Worm (Caenorhabditis elegans): ENCODE data around the gene T08G5.1.
A peak's percentile ranks its signal among the peaks of the same experiment; 100 is the strongest.
"Not testable (repeated sequence)": the region's sequence is repeated elsewhere in the genome, so short reads cannot be mapped to it uniquely, and the experiment has no call there.

T08G5.1 gene

DNA sequence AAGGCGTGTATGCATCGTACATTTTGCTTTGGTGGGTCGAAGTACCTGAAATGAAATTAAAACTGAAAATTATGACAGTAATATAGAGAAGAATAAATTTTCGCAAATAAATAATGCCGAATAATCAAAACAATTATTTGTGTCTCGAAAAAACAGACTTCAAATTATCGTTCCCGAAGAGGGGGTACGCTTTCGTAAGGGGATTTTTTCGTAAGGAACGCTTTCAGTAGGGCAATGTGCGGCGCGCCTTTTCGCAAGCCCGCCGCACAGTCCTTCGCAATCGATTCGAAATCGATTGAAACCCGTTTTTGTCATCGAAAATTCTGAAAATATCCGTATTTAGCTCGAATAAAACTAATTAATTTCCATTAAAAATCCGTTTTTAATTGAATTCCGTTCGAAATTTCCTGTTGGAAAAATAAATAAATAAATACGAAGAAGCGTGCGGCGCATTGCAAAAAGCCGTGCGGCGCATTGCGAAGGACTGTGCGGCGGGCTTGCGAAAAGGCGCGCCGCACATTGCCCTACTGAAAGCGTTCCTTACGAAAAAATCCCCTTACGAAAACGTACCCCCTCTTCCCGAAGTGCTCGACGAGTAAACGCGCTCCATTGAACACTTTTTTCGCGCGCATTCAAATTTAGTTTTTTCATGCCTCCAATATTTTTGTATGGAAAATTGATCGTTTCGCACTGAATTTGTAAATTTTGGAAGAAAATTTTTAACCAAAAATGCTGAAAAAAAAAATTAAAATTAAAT is 19.9 kb downstream of the T08G5.1 start, which contains the start of gene vps-39 (continued):
- TF ChIP-seq ceh-91 (GFP tag; IDR thresholded peaks at IDR 0.05) (peak; percentile 97), Y56A3A.18 (GFP tag; IDR thresholded peaks at IDR 0.05) (peak; percentile 75; the same call in 1 of the 2 replicates), cebp-2 (GFP tag; IDR thresholded peaks at IDR 0.05) (peak; percentile 83; the same call in 1 of the 2 replicates), egl-44 (GFP tag; IDR thresholded peaks at IDR 0.05) (peak; percentile 92), ztf-18 (tag; optimal IDR thresholded peaks at IDR 0.05) (peak; percentile 22), ztf-25 (GFP tag; IDR thresholded peaks at IDR 0.05) (peak; percentile 91), ztf-28 (GFP tag; IDR thresholded peaks at IDR 0.05) (peak; percentile 98), mcd-1 (GFP tag; IDR thresholded peaks at IDR 0.05) (peak; percentile 100), egrh-3 (GFP tag; IDR thresholded peaks at IDR 0.05) (peak; percentile 88), nfyb-1 (GFP tag; IDR thresholded peaks at IDR 0.05) (peak; percentile 97), aptf-2 (GFP tag; conservative IDR thresholded peaks at IDR 0.05) (peak; percentile 97), ztf-26 (tag; optimal IDR thresholded peaks at IDR 0.05) (peak; percentile 25), B0019.2 (GFP tag; conservative IDR thresholded peaks at IDR 0.05) (peak; percentile 81), tbp1 (GFP tag; optimal IDR thresholded peaks at IDR 0.05) (peak; percentile 9), rcor-1 (GFP tag; IDR thresholded peaks at IDR 0.05) (peak; percentile 96), madf-3 (GFP tag; IDR thresholded peaks at IDR 0.05) (peak; percentile 80; the same call in 1 of the 2 replicates), ekl-4 (GFP tag; IDR thresholded peaks at IDR 0.05) (peak; percentile 96)

DNA sequence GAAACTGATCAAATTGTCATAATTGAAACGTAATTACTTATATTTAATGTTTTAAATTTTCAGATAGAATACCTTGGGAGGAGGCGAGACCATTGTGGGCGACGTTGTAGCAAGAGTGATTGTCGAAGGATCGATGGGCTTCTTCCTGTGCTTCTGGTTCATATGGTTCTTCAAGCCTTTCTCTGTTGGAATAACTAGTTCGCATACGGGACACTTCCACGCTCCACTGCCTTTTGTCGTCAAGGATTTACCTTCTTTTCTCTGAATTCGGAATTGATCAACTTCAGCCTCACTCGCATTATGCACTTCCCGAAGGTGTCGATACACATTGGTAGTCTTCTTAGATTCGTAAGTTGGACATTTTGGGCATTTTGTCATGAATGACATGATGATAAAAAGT is 30.7 kb downstream of the T08G5.1 start, which contains the start of gene F58D12.1:
Gene F58D12.1, plus strand, starts transcription at position 301 of the 400 bp plus-strand sequence.
- TF ChIP-seq mcd-1 (GFP tag; IDR thresholded peaks at IDR 0.05); tlf-1 (GFP tag; optimal IDR thresholded peaks at IDR 0.05); zfh-2 (GFP tag; conservative IDR thresholded peaks at IDR 0.05): not testable (repeated sequence)

DNA sequence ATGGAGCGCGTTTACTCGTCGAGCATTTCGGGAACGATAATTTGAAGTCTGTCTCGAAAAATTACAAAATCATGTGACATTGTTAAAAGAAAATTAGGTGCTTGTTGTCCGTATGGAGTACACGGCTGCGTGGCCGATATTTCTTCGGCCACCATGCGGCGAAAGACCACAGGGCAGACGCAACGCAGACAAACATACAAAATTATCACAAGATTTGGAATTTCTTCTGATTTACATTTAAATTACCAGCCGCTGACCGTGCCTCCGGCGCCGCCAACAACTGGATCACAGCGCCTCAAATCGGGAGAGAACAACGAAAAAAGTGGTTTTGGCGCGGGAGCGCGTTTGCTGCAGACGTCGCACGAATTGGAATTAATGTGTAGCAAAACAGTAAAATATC is 36.5 kb downstream of the T08G5.1 start:
- TF ChIP-seq ztf-3 (GFP tag; optimal IDR thresholded peaks at IDR 0.05) (peak; percentile 73), bed-1 (GFP tag; IDR thresholded peaks at IDR 0.05) (peak; percentile 97), egrh-3 (GFP tag; IDR thresholded peaks at IDR 0.05) (peak; percentile 79; the same call in 1 of the 2 replicates), Y67H2A.10 (GFP tag; conservative IDR thresholded peaks at IDR 0.05) (peak; percentile 90), rcor-1 (GFP tag; IDR thresholded peaks at IDR 0.05) (peak; percentile 95), B0035.1 (tag; optimal IDR thresholded peaks at IDR 0.05) (peak; percentile 62), nfya-2 (GFP tag; IDR thresholded peaks at IDR 0.05) (0 out of 2 replicates have a peak, but pooled peaks have one; percentile 40), ceh-100 (GFP tag; IDR thresholded peaks at IDR 0.05) (peak; percentile 94), tlf-1 (GFP tag; optimal IDR thresholded peaks at IDR 0.05) (peak; percentile 85), madf-8 (GFP tag; conservative IDR thresholded peaks at IDR 0.05) (peak; percentile 67), egl-44 (GFP tag; IDR thresholded peaks at IDR 0.05) (peak; percentile 94), let-607 (tag; optimal IDR thresholded peaks at IDR 0.05) (peak; percentile 55 to 92), hsf-1 (GFP tag; IDR thresholded peaks at IDR 0.05) (peak; percentile 74), ztf-26 (tag; optimal IDR thresholded peaks at IDR 0.05) (peak; percentile 94), sea-2 (GFP tag; IDR thresholded peaks at IDR 0.05) (peak; percentile 93), let-526 (GFP tag; IDR thresholded peaks at IDR 0.05) (peak; percentile 98), ceh-27 (GFP tag; optimal IDR thresholded peaks at IDR 0.05) (peak; percentile 96), hmg-1.2 (GFP tag; IDR thresholded peaks at IDR 0.05) (peak; percentile 96), cebp-1 (GFP tag; IDR thresholded peaks at IDR 0.05) (peak; percentile 87), cebp-1 (tag; optimal IDR thresholded peaks at IDR 0.05) (peak; percentile 87), dox-1 (GFP tag; IDR thresholded peaks at IDR 0.05) (peak; percentile 98), ceh-91 (GFP tag; IDR thresholded peaks at IDR 0.05) (peak; percentile 77), athp-1 (tag; optimal IDR thresholded peaks at IDR 0.05) (peak; percentile 91), mcd-1 (GFP tag; IDR thresholded peaks at IDR 0.05) (peak; percentile 99), zfh-2 (GFP tag; conservative IDR thresholded peaks at IDR 0.05) (peak; percentile 82), repo-1 (tag; optimal IDR thresholded peaks at IDR 0.05) (peak; percentile 78), ceh-58 (GFP tag; IDR thresholded peaks at IDR 0.05) (0 out of 2 replicates have a peak, but pooled peaks have one; percentile 13), ztf-6 (GFP tag; IDR thresholded peaks at IDR 0.05) (peak; percentile 91), unc-130 (GFP tag; optimal IDR thresholded peaks at IDR 0.05) (peak; percentile 60), B0019.2 (GFP tag; conservative IDR thresholded peaks at IDR 0.05) (0 out of 2 replicates have a peak, but pooled peaks have one; percentile 15), attf-5 (GFP tag; optimal IDR thresholded peaks at IDR 0.05) (peak; percentile 95), nhr-120 (GFP tag; IDR thresholded peaks at IDR 0.05) (peak; percentile 83; the same call in 1 of the 2 replicates), ztf-28 (GFP tag; IDR thresholded peaks at IDR 0.05) (peak; percentile 91)
